Worm (Caenorhabditis elegans): ENCODE data around the gene ogdh-2.

ce11 chrV:12162906-12163305, 31.4 kb upstream of the ogdh-2 start, which contains the start of gene srj-4:
- no peak for TF ChIP-seq F13C5.2 (tag; optimal IDR thresholded peaks at IDR 0.05)
- TF ChIP-seq ama-1 (optimal IDR thresholded peaks at IDR 0.05): no peak
